Worm (Caenorhabditis elegans) whole organism, L4 larva: ENCODE data around the gene srg-24.

ENCODE experiments used
- R02D3.7 ChIP-seq: fragments of 150-350 bp; sonication (generic microtip); optimal IDR thresholded peaks from 3 replicates; lab custom pipeline; 2014; ENCODE audit warnings: missing biosample characterization, missing genetic modification characterization
- T26A8.4 ChIP-seq: fragments of 200-800 bp; sonication (Bioruptor generic); IDR thresholded peaks from 2 replicates; pipeline ENCODE4 v1.3.6; 2022; ENCODE audit warnings: missing genetic modification characterization, missing compliant biosample characterization
- Y105C5A.15 ChIP-seq: fragments of 200-800 bp; sonication (Bioruptor generic); IDR thresholded peaks from 2 replicates; pipeline ENCODE4 v1.3.6; 2022; ENCODE audit warnings: missing genetic modification characterization, missing compliant biosample characterization
- ceh-82 ChIP-seq: sonication (generic microtip); optimal IDR thresholded peaks from 2 replicates; lab custom pipeline; 2017; ENCODE audit warnings: missing biosample characterization, missing genetic modification characterization
- dmd-9 ChIP-seq: fragments of 200-800 bp; sonication (Bioruptor generic); IDR thresholded peaks from 2 replicates; pipeline ENCODE4 v1.3.6; 2022; ENCODE audit warnings: missing genetic modification reagents, missing genetic modification characterization, missing compliant biosample characterization
- dpl-1 ChIP-seq: fragments of 150-350 bp; optimal IDR thresholded peaks from 2 replicates; lab custom pipeline; 2014; ENCODE audit warnings: missing biosample characterization, missing genetic modification reagents, missing genetic modification characterization
- egl-43 ChIP-seq: fragments of 200-800 bp; sonication (Bioruptor generic); IDR thresholded peaks from 2 replicates; pipeline ENCODE4 v1.3.6; 2022; ENCODE audit warnings: missing genetic modification reagents, missing genetic modification characterization, missing compliant biosample characterization
- jun-1 ChIP-seq: fragments of 150-350 bp; optimal IDR thresholded peaks from 2 replicates; lab custom pipeline; 2014; ENCODE audit warnings: missing biosample characterization, missing genetic modification reagents, missing genetic modification characterization
- nhr-77 ChIP-seq: fragments of 150-350 bp; optimal IDR thresholded peaks from 2 replicates; lab custom pipeline; 2014; ENCODE audit warnings: missing biosample characterization, missing genetic modification characterization
- pqm-1 ChIP-seq: sonication (generic microtip); optimal IDR thresholded peaks from 2 replicates; lab custom pipeline; 2017; ENCODE audit warnings: missing biosample characterization, missing genetic modification characterization
- vab-7 ChIP-seq: fragments of 200-800 bp; sonication (Bioruptor generic); IDR thresholded peaks from 2 replicates; pipeline ENCODE4 v1.3.6; 2022; ENCODE audit warnings: missing genetic modification reagents, missing genetic modification characterization, missing compliant biosample characterization

DNA sequence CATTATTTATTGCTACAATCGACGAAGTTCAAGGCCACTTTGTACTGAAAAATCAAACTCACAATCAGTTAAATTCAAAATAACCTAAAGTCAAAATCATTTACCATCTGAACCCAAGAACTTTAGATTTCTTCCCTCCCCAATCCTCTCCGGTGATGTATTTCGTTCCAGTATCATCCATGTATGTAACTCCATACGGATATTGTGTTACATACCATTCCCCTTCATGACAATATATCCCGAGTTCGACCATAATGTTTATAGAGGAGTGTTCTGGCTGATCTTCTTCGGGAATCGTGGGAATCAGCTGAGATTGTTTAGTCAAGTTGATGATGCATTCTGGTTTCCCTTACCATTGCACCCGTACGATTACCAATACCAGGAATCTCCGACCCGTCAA lies 48.0 kb upstream of the srg-24 start:
- TF ChIP-seq nhr-77 (tag; lab: Kevin White, UChicago): no peak
- no peak for TF ChIP-seq dpl-1 (GFP tag; lab: Kevin White, UChicago)
- no peak for TF ChIP-seq T26A8.4 (GFP tag; lab: Robert Waterston, UW)
- TF ChIP-seq vab-7: no peak
- no peak for TF ChIP-seq Y105C5A.15 (GFP tag; lab: Robert Waterston, UW)
- no peak for TF ChIP-seq R02D3.7
- no peak for TF ChIP-seq dmd-9 (GFP tag; lab: Robert Waterston, UW)
- no peak for TF ChIP-seq egl-43
- no peak for TF ChIP-seq ceh-82 (tag; lab: Kevin White, UChicago)
- no peak for TF ChIP-seq pqm-1 (tag; lab: Kevin White, UChicago)
- TF ChIP-seq jun-1 (tag; lab: Kevin White, UChicago): no peak
